Fruit fly (Drosophila melanogaster) whole organism, embryonic: Measurements from ENCODE around the gene Cln7.
A peak's percentile ranks its signal among the peaks of the same experiment; 100 is the strongest.

Source experiments
- B-H1 ChIP-seq: fragments of 200-800 bp; sonication (Bioruptor generic); IDR thresholded peaks from 3 replicates; pipeline ENCODE4 v1.3.6; 2022; ENCODE audit warnings: missing biosample characterization, missing genetic modification characterization
- CG10147 ChIP-seq: fragments of 200-800 bp; sonication (Bioruptor generic); optimal IDR thresholded peaks from 2 replicates; lab custom pipeline; 2019; ENCODE audit warnings: missing biosample characterization, mild to moderate bottlenecking, missing genetic modification characterization, moderate library complexity
- CG11093 ChIP-seq: fragments of 200-800 bp; sonication (Bioruptor generic); IDR thresholded peaks from 3 replicates; pipeline ENCODE4 v1.3.6; 2022; ENCODE audit warnings: missing biosample characterization, missing genetic modification characterization
- CG12071 ChIP-seq: fragments of 200-800 bp; sonication (Bioruptor generic); optimal IDR thresholded peaks from 3 replicates; lab custom pipeline; 2018; ENCODE audit warnings: missing biosample characterization, mild to moderate bottlenecking, missing genetic modification characterization
- CG15601 ChIP-seq: fragments of 200-800 bp; sonication (Bioruptor generic); optimal IDR thresholded peaks from 3 replicates; lab custom pipeline; 2019; ENCODE audit warnings: missing biosample characterization, mild to moderate bottlenecking, missing genetic modification characterization, moderate library complexity
- CG1602 ChIP-seq: fragments of 200-800 bp; sonication (Bioruptor generic); optimal IDR thresholded peaks from 3 replicates; lab custom pipeline; 2016; ENCODE audit warnings: missing biosample characterization, missing genetic modification characterization
- CG16815 ChIP-seq: fragments of 200-800 bp; sonication (Bioruptor generic); optimal IDR thresholded peaks from 3 replicates; lab custom pipeline; 2017; ENCODE audit warnings: missing biosample characterization, mild to moderate bottlenecking, missing genetic modification characterization
- CG17186 ChIP-seq: fragments of 200-800 bp; sonication (Bioruptor generic); optimal IDR thresholded peaks from 3 replicates; lab custom pipeline; 2017; ENCODE audit warnings: missing biosample characterization, missing genetic modification reagents, missing genetic modification characterization
- CG17802 ChIP-seq: fragments of 200-800 bp; sonication (Bioruptor generic); optimal IDR thresholded peaks from 2 replicates; lab custom pipeline; 2018; ENCODE audit warnings: missing biosample characterization, mild to moderate bottlenecking, missing genetic modification characterization, moderate library complexity
- CG2116 ChIP-seq: fragments of 200-800 bp; sonication (Bioruptor generic); optimal IDR thresholded peaks from 3 replicates; lab custom pipeline; 2018; ENCODE audit warnings: missing biosample characterization, mild to moderate bottlenecking, missing genetic modification characterization
- CG31224 ChIP-seq: fragments of 200-800 bp; sonication (Bioruptor generic); IDR thresholded peaks from 2 replicates; pipeline ENCODE4 v1.3.6; 2022; ENCODE audit warnings: missing biosample characterization, missing genetic modification characterization
- CG31365 ChIP-seq: fragments of 200-800 bp; sonication (Bioruptor generic); optimal IDR thresholded peaks from 2 replicates; lab custom pipeline; 2018; ENCODE audit warnings: missing biosample characterization, mild to moderate bottlenecking, missing genetic modification characterization
- CG34224 ChIP-seq: fragments of 200-800 bp; sonication (Bioruptor generic); IDR thresholded peaks from 3 replicates; pipeline ENCODE4 v1.3.6; 2022; ENCODE audit warnings: missing biosample characterization, missing genetic modification characterization; ENCODE audit not compliant: partially characterized antibody
- CG3838 ChIP-seq: fragments of 200-800 bp; sonication (Bioruptor generic); optimal IDR thresholded peaks from 3 replicates; lab custom pipeline; 2016; ENCODE audit warnings: missing biosample characterization, missing genetic modification characterization
- CG4282 ChIP-seq: fragments of 200-800 bp; sonication (Bioruptor generic); optimal IDR thresholded peaks from 2 replicates; lab custom pipeline; 2016; ENCODE audit warnings: missing biosample characterization, missing genetic modification characterization
- CG8089 ChIP-seq: fragments of 200-800 bp; sonication (Bioruptor generic); optimal IDR thresholded peaks from 3 replicates; lab custom pipeline; 2016; ENCODE audit warnings: missing biosample characterization, missing genetic modification characterization
- CG8478 ChIP-seq: fragments of >200 bp; optimal IDR thresholded peaks from 2 replicates; lab custom pipeline; 2018
- CG8924 ChIP-seq: fragments of 200-800 bp; optimal IDR thresholded peaks from 3 replicates; lab custom pipeline; 2019; ENCODE audit warnings: missing biosample characterization, mild to moderate bottlenecking, missing genetic modification characterization, moderate library complexity
- CG9609 ChIP-seq: fragments of 200-800 bp; sonication (Bioruptor generic); optimal IDR thresholded peaks from 3 replicates; lab custom pipeline; 2016; ENCODE audit warnings: missing biosample characterization, missing genetic modification characterization
- Chrac-16 ChIP-seq: fragments of 200-800 bp; sonication (Bioruptor generic); optimal IDR thresholded peaks from 3 replicates; lab custom pipeline; 2016; ENCODE audit warnings: missing biosample characterization, missing genetic modification characterization
- Dip3 ChIP-seq: fragments of 200-800 bp; sonication (Bioruptor generic); optimal IDR thresholded peaks from 3 replicates; lab custom pipeline; 2016; ENCODE audit warnings: missing biosample characterization, missing genetic modification characterization
- H2.0 ChIP-seq: fragments of 200-800 bp; sonication (Bioruptor generic); IDR thresholded peaks from 2 replicates; pipeline ENCODE4 v1.3.6; 2022; ENCODE audit warnings: missing biosample characterization, missing genetic modification characterization
- Hr3 ChIP-seq: fragments of 200-800 bp; sonication (Bioruptor generic); optimal IDR thresholded peaks from 3 replicates; lab custom pipeline; 2016; ENCODE audit warnings: missing biosample characterization, missing genetic modification characterization
- Lhr ChIP-seq: fragments of 200-800 bp; sonication (Bioruptor generic); optimal IDR thresholded peaks from 3 replicates; lab custom pipeline; 2017; ENCODE audit warnings: mild to moderate bottlenecking, missing biosample characterization, missing genetic modification reagents, missing genetic modification characterization
- Nf-YC ChIP-seq: fragments of 200-800 bp; optimal IDR thresholded peaks from 3 replicates; lab custom pipeline; 2019; ENCODE audit warnings: missing biosample characterization, mild to moderate bottlenecking, missing genetic modification characterization, moderate library complexity
- Scr ChIP-seq: fragments of 200-800 bp; sonication (Bioruptor generic); IDR thresholded peaks from 2 replicates; pipeline ENCODE4 v1.3.6; 2022; ENCODE audit warnings: missing biosample characterization, missing genetic modification characterization; ENCODE audit not compliant: partially characterized antibody
- Side ChIP-seq: fragments of 200-800 bp; sonication (Bioruptor generic); optimal IDR thresholded peaks from 2 replicates; lab custom pipeline; 2016; ENCODE audit warnings: missing biosample characterization, missing genetic modification characterization
- Tbp ChIP-seq: fragments of >200 bp; optimal IDR thresholded peaks from 2 replicates; lab custom pipeline; 2018; ENCODE audit warnings: missing biosample characterization, missing genetic modification characterization
- Trl ChIP-seq, 3 experiments: fragments of >200 bp in 2 of 3; fragments of 200-800 bp in 1 of 3; sonication (Bioruptor generic) in 1 of 3; optimal IDR thresholded peaks; 2 replicates in 1 of 3; 3 replicates in 2 of 3; lab custom pipeline; 2016 to 2017; ENCODE audit warnings: missing biosample characterization in 1 of 3, missing genetic modification characterization in 1 of 3
- abd-A ChIP-seq: fragments of 200-800 bp; sonication (Bioruptor generic); optimal IDR thresholded peaks from 3 replicates; lab custom pipeline; 2019; ENCODE audit warnings: missing biosample characterization, mild to moderate bottlenecking, missing genetic modification characterization, moderate library complexity
- amos ChIP-seq: fragments of 200-800 bp; sonication (Bioruptor generic); IDR thresholded peaks from 2 replicates; pipeline ENCODE4 v1.3.6; 2022; ENCODE audit warnings: missing biosample characterization, missing genetic modification characterization; ENCODE audit not compliant: partially characterized antibody
- cad ChIP-seq: fragments of >200 bp; optimal IDR thresholded peaks from 2 replicates; lab custom pipeline; 2017; ENCODE audit warnings: missing biosample characterization, missing genetic modification characterization
- chinmo ChIP-seq: fragments of 200-800 bp; sonication (Bioruptor generic); IDR thresholded peaks from 4 replicates; pipeline ENCODE4 v1.3.6; 2022; ENCODE audit warnings: missing biosample characterization, missing genetic modification characterization; ENCODE audit not compliant: partially characterized antibody
- chm ChIP-seq: fragments of 200-800 bp; sonication (Bioruptor generic); IDR thresholded peaks from 2 replicates; pipeline ENCODE4 v1.3.6; 2022; ENCODE audit warnings: missing biosample characterization, missing genetic modification characterization
- danr ChIP-seq: fragments of 200-800 bp; sonication (Bioruptor generic); IDR thresholded peaks from 2 replicates; pipeline ENCODE4 v1.3.6; 2022; ENCODE audit warnings: missing biosample characterization, missing genetic modification characterization
- dati ChIP-seq: fragments of 200-800 bp; sonication (Bioruptor generic); IDR thresholded peaks from 2 replicates; pipeline ENCODE4 v1.3.6; 2022; ENCODE audit warnings: missing biosample characterization, missing genetic modification characterization
- dmrt11E ChIP-seq: fragments of 200-800 bp; sonication (Bioruptor generic); optimal IDR thresholded peaks from 3 replicates; lab custom pipeline; 2018; ENCODE audit warnings: missing biosample characterization, mild to moderate bottlenecking, missing genetic modification characterization, moderate library complexity
- fd96Cb ChIP-seq: fragments of 200-800 bp; sonication (Bioruptor generic); optimal IDR thresholded peaks from 2 replicates; lab custom pipeline; 2018; ENCODE audit warnings: missing biosample characterization, mild to moderate bottlenecking, missing genetic modification characterization, moderate library complexity
- gem ChIP-seq: fragments of 200-800 bp; sonication (Bioruptor generic); optimal IDR thresholded peaks from 2 replicates; lab custom pipeline; 2019; ENCODE audit warnings: missing biosample characterization, mild to moderate bottlenecking, missing genetic modification characterization, moderate library complexity
- gsb-n ChIP-seq: fragments of 200-800 bp; sonication (Bioruptor generic); optimal IDR thresholded peaks from 3 replicates; lab custom pipeline; 2018; ENCODE audit warnings: missing biosample characterization, mild to moderate bottlenecking, missing genetic modification characterization
- klu ChIP-seq: fragments of 200-800 bp; sonication (Bioruptor generic); IDR thresholded peaks from 2 replicates; pipeline ENCODE4 v1.3.6; 2022; ENCODE audit warnings: missing biosample characterization, missing genetic modification characterization
- lab ChIP-seq: fragments of 200-800 bp; sonication (Bioruptor generic); optimal IDR thresholded peaks from 3 replicates; lab custom pipeline; 2017; ENCODE audit warnings: missing biosample characterization, missing genetic modification characterization, mild to moderate bottlenecking, moderate library complexity, missing genetic modification reagents
- maf-S ChIP-seq: fragments of 200-800 bp; sonication (Bioruptor generic); optimal IDR thresholded peaks from 2 replicates; lab custom pipeline; 2016; ENCODE audit warnings: missing biosample characterization, missing genetic modification characterization
- mirr ChIP-seq: fragments of 200-800 bp; sonication (Bioruptor generic); optimal IDR thresholded peaks from 3 replicates; lab custom pipeline; 2018; ENCODE audit warnings: missing biosample characterization, mild to moderate bottlenecking, missing genetic modification characterization
- otp ChIP-seq: fragments of 200-800 bp; sonication (Bioruptor generic); IDR thresholded peaks from 3 replicates; pipeline ENCODE4, ENCODE4 v1.3.6; 2022; ENCODE audit warnings: missing biosample characterization, missing genetic modification characterization
- psq ChIP-seq: fragments of 200-800 bp; sonication (Bioruptor generic); optimal IDR thresholded peaks from 2 replicates; lab custom pipeline; 2017; ENCODE audit warnings: missing biosample characterization, missing genetic modification characterization
- salm ChIP-seq: fragments of 200-800 bp; sonication (Bioruptor generic); optimal IDR thresholded peaks from 2 replicates; lab custom pipeline; 2018; ENCODE audit warnings: missing biosample characterization, mild to moderate bottlenecking, missing genetic modification characterization
- sr ChIP-seq: fragments of 200-800 bp; sonication (Bioruptor generic); IDR thresholded peaks from 3 replicates; pipeline ENCODE4 v1.3.6; 2022; ENCODE audit warnings: missing biosample characterization, missing genetic modification characterization
- stwl ChIP-seq: fragments of 200-800 bp; sonication (Bioruptor generic); optimal IDR thresholded peaks from 3 replicates; lab custom pipeline; 2018; ENCODE audit warnings: missing biosample characterization, mild to moderate bottlenecking, missing genetic modification characterization, moderate library complexity
- tio ChIP-seq: fragments of 200-800 bp; sonication (Bioruptor generic); optimal IDR thresholded peaks from 2 replicates; lab custom pipeline; 2017; ENCODE audit warnings: missing biosample characterization, missing genetic modification characterization, inconsistent platforms
- unc-4 ChIP-seq: fragments of 200-800 bp; sonication (Bioruptor generic); IDR thresholded peaks from 2 replicates; pipeline ENCODE4 v1.3.6; 2022; ENCODE audit warnings: missing biosample characterization, missing genetic modification characterization; ENCODE audit not compliant: partially characterized antibody

Gene Cln7

dm6 chr3L:7359827-7360323, 14.9 kb upstream of the Cln7 start, which contains the start of gene pst (continued):
- TF ChIP-seq fd96Cb (no peak), Side (GFP tag; lab: Kevin White, UChicago) (no peak), dmrt11E (tag; lab: Kevin White, UChicago) (no peak), psq (GFP tag; lab: Kevin White, UChicago) (no peak), unc-4 (GFP tag; lab: Robert Waterston, UW) (no peak), gsb-n (tag; lab: Kevin White, UChicago) (no peak), danr (GFP tag; lab: Robert Waterston, UW) (no peak), CG3838 (no peak), Chrac-16 (GFP tag; lab: Kevin White, UChicago) (no peak), salm (tag; lab: Kevin White, UChicago) (no peak), CG8924 (tag; lab: Kevin White, UChicago) (no peak), Hr3 (no peak), CG8478 (lab: Kevin White, UChicago) (no peak), CG4282 (GFP tag; lab: Kevin White, UChicago) (peak; percentile 29), chinmo (GFP tag; lab: Robert Waterston, UW) (peak; percentile 53; the same call in 2 of the 4 replicates), CG2116 (GFP tag; lab: Kevin White, UChicago) (no peak), abd-A (tag; lab: Kevin White, UChicago) (no peak), gem (tag; lab: Kevin White, UChicago) (no peak), Lhr (GFP tag; lab: Kevin White, UChicago) (no peak), otp (peak; percentile 39; the same call in 1 of the 3 replicates), stwl (tag; lab: Kevin White, UChicago) (no peak), CG11093 (GFP tag; lab: Robert Waterston, UW) (no peak), dati (GFP tag; lab: Robert Waterston, UW) (no peak), maf-S (GFP tag; lab: Kevin White, UChicago) (no peak), tio (GFP tag; lab: Kevin White, UChicago) (no peak), Scr (GFP tag; lab: Robert Waterston, UW) (no peak), CG10147 (GFP tag; lab: Kevin White, UChicago) (no peak), lab (GFP tag; lab: Kevin White, UChicago) (peak; percentile 69), CG16815 (GFP tag; lab: Kevin White, UChicago) (no peak), CG31224 (GFP tag; lab: Robert Waterston, UW) (no peak), CG17802 (tag; lab: Kevin White, UChicago) (no peak), cad (no peak), CG17186 (GFP tag; lab: Kevin White, UChicago) (no peak), CG34224 (GFP tag; lab: Robert Waterston, UW) (no peak), Tbp (GFP tag; lab: Kevin White, UChicago) (no peak), Trl (optimal IDR thresholded peaks at IDR 0.05; lab: Kevin White, UChicago) (no peak), Trl (GFP tag; optimal IDR thresholded peaks at IDR 0.05; lab: Kevin White, UChicago) (no peak), CG1602 (GFP tag; lab: Kevin White, UChicago) (no peak), B-H1 (GFP tag; lab: Robert Waterston, UW) (no peak), amos (GFP tag; lab: Robert Waterston, UW) (peak; percentile 40; the same call in 1 of the 2 replicates), CG15601 (tag; lab: Kevin White, UChicago) (no peak), sr (GFP tag; lab: Robert Waterston, UW) (no peak), H2.0 (GFP tag; lab: Robert Waterston, UW) (0 out of 2 replicates have a peak, but pooled peaks have one; percentile 25), Nf-YC (no peak), CG9609 (GFP tag; lab: Kevin White, UChicago) (no peak), klu (GFP tag; lab: Robert Waterston, UW) (no peak), Dip3 (no peak), CG31365 (tag; lab: Kevin White, UChicago) (no peak), CG8089 (GFP tag; lab: Kevin White, UChicago) (no peak), chm (GFP tag; lab: Robert Waterston, UW) (peak; percentile 81), CG12071 (GFP tag; lab: Kevin White, UChicago) (peak; percentile 52), mirr (peak; percentile 44)
